Fruit fly (Drosophila melanogaster) whole organism, embryonic: ENCODE results near the gene CG12147.
A peak's percentile ranks its signal among the peaks of the same experiment; 100 is the strongest.

Experiments used
- Abd-B ChIP-seq: fragments of 200-800 bp; sonication (Bioruptor generic); optimal IDR thresholded peaks from 2 replicates; lab custom pipeline; 2018; ENCODE audit warnings: missing biosample characterization, mild to moderate bottlenecking, missing genetic modification characterization, moderate library complexity
- Atf6 ChIP-seq: fragments of 200-800 bp; sonication (Bioruptor generic); IDR thresholded peaks from 2 replicates; pipeline ENCODE4 v1.3.6; 2022; ENCODE audit warnings: missing biosample characterization, missing genetic modification characterization
- C15 ChIP-seq: fragments of 200-800 bp; sonication (Bioruptor generic); IDR thresholded peaks from 3 replicates; pipeline ENCODE4 v1.3.6; 2022; ENCODE audit warnings: missing biosample characterization, missing genetic modification characterization
- CG10431 ChIP-seq: fragments of 200-800 bp; sonication (Bioruptor generic); optimal IDR thresholded peaks from 3 replicates; lab custom pipeline; 2018; ENCODE audit warnings: missing biosample characterization, mild to moderate bottlenecking, missing genetic modification characterization
- CG10565 ChIP-seq: fragments of 200-800 bp; sonication (Bioruptor generic); optimal IDR thresholded peaks from 3 replicates; lab custom pipeline; 2016; ENCODE audit warnings: missing biosample characterization, mild to moderate bottlenecking, missing genetic modification characterization
- CG12391 ChIP-seq: fragments of 200-800 bp; sonication (Bioruptor generic); optimal IDR thresholded peaks from 3 replicates; lab custom pipeline; 2018; ENCODE audit warnings: missing biosample characterization, mild to moderate bottlenecking, missing genetic modification characterization, moderate library complexity
- CG12942 ChIP-seq: fragments of 200-800 bp; sonication (Bioruptor generic); optimal IDR thresholded peaks from 3 replicates; lab custom pipeline; 2016; ENCODE audit warnings: missing biosample characterization, missing genetic modification characterization
- CG1529 ChIP-seq: fragments of 200-800 bp; sonication (Bioruptor generic); optimal IDR thresholded peaks from 3 replicates; lab custom pipeline; 2018; ENCODE audit warnings: missing biosample characterization, missing genetic modification characterization
- CG1647 ChIP-seq: fragments of 200-800 bp; sonication (Bioruptor generic); optimal IDR thresholded peaks from 3 replicates; lab custom pipeline; 2016; ENCODE audit warnings: missing biosample characterization, missing genetic modification characterization
- CG16815 ChIP-seq: fragments of 200-800 bp; sonication (Bioruptor generic); optimal IDR thresholded peaks from 3 replicates; lab custom pipeline; 2017; ENCODE audit warnings: missing biosample characterization, mild to moderate bottlenecking, missing genetic modification characterization
- CG17829 ChIP-seq: fragments of 200-800 bp; optimal IDR thresholded peaks from 2 replicates; lab custom pipeline; 2019; ENCODE audit warnings: missing biosample characterization, mild to moderate bottlenecking, missing genetic modification characterization, moderate library complexity
- CG2120 ChIP-seq: fragments of 200-800 bp; sonication (Bioruptor generic); optimal IDR thresholded peaks from 3 replicates; lab custom pipeline; 2016; ENCODE audit warnings: missing biosample characterization, missing genetic modification characterization
- CG2875 ChIP-seq: fragments of 200-800 bp; sonication (Bioruptor generic); optimal IDR thresholded peaks from 2 replicates; lab custom pipeline; 2017; ENCODE audit warnings: missing biosample characterization, mild to moderate bottlenecking, missing genetic modification characterization, missing genetic modification reagents
- CG32532 ChIP-seq: fragments of 200-800 bp; sonication (Bioruptor generic); IDR thresholded peaks from 2 replicates; pipeline ENCODE4 v1.3.6; 2022; ENCODE audit warnings: missing biosample characterization, missing genetic modification characterization
- CG3726 ChIP-seq: fragments of 200-800 bp; sonication (Bioruptor generic); IDR thresholded peaks from 3 replicates; pipeline ENCODE4, ENCODE4 v1.3.6; 2022; ENCODE audit warnings: missing biosample characterization, missing genetic modification characterization
- CG4617 ChIP-seq: fragments of 200-800 bp; sonication (Bioruptor generic); optimal IDR thresholded peaks from 3 replicates; lab custom pipeline; 2016; ENCODE audit warnings: missing biosample characterization, missing genetic modification characterization, borderline replicate concordance
- CG5180 ChIP-seq: fragments of 200-800 bp; sonication (Bioruptor generic); optimal IDR thresholded peaks from 3 replicates; lab custom pipeline; 2017; ENCODE audit warnings: missing biosample characterization, missing genetic modification characterization, mild to moderate bottlenecking, moderate library complexity, missing genetic modification reagents
- CG6254 ChIP-seq: fragments of 200-800 bp; sonication (Bioruptor generic); optimal IDR thresholded peaks from 3 replicates; lab custom pipeline; 2017; ENCODE audit warnings: mild to moderate bottlenecking, missing biosample characterization, missing genetic modification reagents, missing genetic modification characterization
- CG9609 ChIP-seq: fragments of 200-800 bp; sonication (Bioruptor generic); optimal IDR thresholded peaks from 3 replicates; lab custom pipeline; 2016; ENCODE audit warnings: missing biosample characterization, missing genetic modification characterization
- CG9727 ChIP-seq: fragments of 200-800 bp; sonication (Bioruptor generic); optimal IDR thresholded peaks from 3 replicates; lab custom pipeline; 2017; ENCODE audit warnings: missing biosample characterization, mild to moderate bottlenecking, missing genetic modification characterization
- Camta ChIP-seq: fragments of 200-800 bp; sonication (Bioruptor generic); optimal IDR thresholded peaks from 2 replicates; lab custom pipeline; 2016; ENCODE audit warnings: missing biosample characterization, missing genetic modification characterization
- D19A ChIP-seq: fragments of 200-800 bp; optimal IDR thresholded peaks from 3 replicates; lab custom pipeline; 2019; ENCODE audit warnings: missing biosample characterization, mild to moderate bottlenecking, missing genetic modification characterization, moderate library complexity
- GATAe ChIP-seq: fragments of 200-800 bp; sonication (Bioruptor generic); conservative IDR thresholded peaks from 2 replicates; pipeline ENCODE4 v1.3.6; 2022; ENCODE audit warnings: missing biosample characterization, missing genetic modification characterization
- Hey ChIP-seq: fragments of 200-800 bp; sonication (Bioruptor generic); optimal IDR thresholded peaks from 3 replicates; lab custom pipeline; 2018; ENCODE audit warnings: missing biosample characterization, mild to moderate bottlenecking, missing genetic modification characterization
- Hr3 ChIP-seq: fragments of 200-800 bp; sonication (Bioruptor generic); optimal IDR thresholded peaks from 3 replicates; lab custom pipeline; 2016; ENCODE audit warnings: missing biosample characterization, missing genetic modification characterization
- Nf-YB ChIP-seq: fragments of 200-800 bp; sonication (Bioruptor generic); optimal IDR thresholded peaks from 3 replicates; lab custom pipeline; 2019; ENCODE audit warnings: missing biosample characterization, mild to moderate bottlenecking, missing genetic modification characterization, moderate library complexity
- Optix ChIP-seq: fragments of 200-800 bp; sonication (Bioruptor generic); IDR thresholded peaks from 3 replicates; pipeline ENCODE4 v1.3.6; 2022; ENCODE audit warnings: missing biosample characterization, missing genetic modification characterization
- Xrp1 ChIP-seq: fragments of 200-800 bp; sonication (Bioruptor generic); IDR thresholded peaks from 2 replicates; pipeline ENCODE4 v1.3.6; 2022; ENCODE audit warnings: missing biosample characterization, missing genetic modification characterization
- aop ChIP-seq: fragments of 200-800 bp; sonication (Bioruptor generic); IDR thresholded peaks from 2 replicates; pipeline ENCODE4 v1.3.6; 2022; ENCODE audit warnings: missing biosample characterization, missing genetic modification characterization
- bab2 ChIP-seq: fragments of 200-800 bp; sonication (Bioruptor generic); optimal IDR thresholded peaks from 2 replicates; lab custom pipeline; 2016; ENCODE audit warnings: missing biosample characterization, missing genetic modification characterization
- bsh ChIP-seq, 2 experiments: fragments of 200-800 bp; sonication (Bioruptor generic); optimal IDR thresholded peaks; 2 replicates each; lab custom pipeline; 2017 to 2018; ENCODE audit warnings: mild to moderate bottlenecking in 2 of 2, missing biosample characterization in 2 of 2, missing genetic modification characterization in 2 of 2, moderate library complexity in 1 of 2
- ci ChIP-seq: fragments of 200-800 bp; sonication (Bioruptor generic); IDR thresholded peaks from 3 replicates; pipeline ENCODE4 v1.3.6; 2022; ENCODE audit warnings: missing biosample characterization, missing genetic modification characterization
- corto ChIP-seq: fragments of 200-800 bp; sonication (Bioruptor generic); optimal IDR thresholded peaks from 2 replicates; lab custom pipeline; 2016; ENCODE audit warnings: missing biosample characterization, mild to moderate bottlenecking, missing genetic modification characterization, moderate library complexity
- croc ChIP-seq: fragments of 200-800 bp; sonication (Bioruptor generic); conservative IDR thresholded peaks from 3 replicates; pipeline ENCODE4 v1.3.6; 2022; ENCODE audit warnings: missing biosample characterization, missing genetic modification characterization
- dimm ChIP-seq: fragments of 200-800 bp; sonication (Bioruptor generic); IDR thresholded peaks from 2 replicates; pipeline ENCODE4 v1.3.6; 2022; ENCODE audit warnings: missing biosample characterization, missing genetic modification characterization
- ems ChIP-seq: fragments of 200-800 bp; sonication (Bioruptor generic); optimal IDR thresholded peaks from 3 replicates; lab custom pipeline; 2016; ENCODE audit warnings: missing biosample characterization, missing genetic modification characterization
- eve ChIP-seq, 2 experiments: fragments of >200 bp; optimal IDR thresholded peaks; 2 replicates each; lab custom pipeline; 2017; ENCODE audit warnings: missing biosample characterization in 2 of 2, missing genetic modification characterization in 2 of 2
- exex ChIP-seq: fragments of 200-800 bp; sonication (Bioruptor generic); optimal IDR thresholded peaks from 4 replicates; lab custom pipeline; 2018; ENCODE audit warnings: missing biosample characterization, mild to moderate bottlenecking, missing genetic modification characterization, moderate library complexity
- fu2 ChIP-seq: fragments of 200-800 bp; sonication (Bioruptor generic); optimal IDR thresholded peaks from 2 replicates; lab custom pipeline; 2016; ENCODE audit warnings: missing biosample characterization, missing genetic modification characterization
- gro ChIP-seq: fragments of 200-800 bp; sonication (Bioruptor generic); optimal IDR thresholded peaks from 2 replicates; lab custom pipeline; 2016; ENCODE audit warnings: missing biosample characterization, missing genetic modification characterization
- ham ChIP-seq: fragments of 200-800 bp; sonication (Bioruptor generic); IDR thresholded peaks from 2 replicates; pipeline ENCODE4 v1.3.6; 2022; ENCODE audit warnings: missing biosample characterization, missing genetic modification characterization
- hb ChIP-seq: fragments of 200-800 bp; sonication (Bioruptor generic); IDR thresholded peaks from 3 replicates; pipeline ENCODE4 v1.3.6; 2022; ENCODE audit warnings: missing biosample characterization, missing genetic modification characterization; ENCODE audit not compliant: partially characterized antibody
- inv ChIP-seq: fragments of 200-800 bp; sonication (Bioruptor generic); IDR thresholded peaks from 2 replicates; pipeline ENCODE4 v1.3.6; 2022; ENCODE audit warnings: missing biosample characterization, missing genetic modification characterization; ENCODE audit not compliant: partially characterized antibody
- nerfin-1 ChIP-seq: fragments of 200-800 bp; sonication (Bioruptor generic); optimal IDR thresholded peaks from 3 replicates; lab custom pipeline; 2019; ENCODE audit warnings: missing biosample characterization, mild to moderate bottlenecking, missing genetic modification characterization, moderate library complexity
- odd ChIP-seq: fragments of 200-800 bp; sonication (Bioruptor generic); optimal IDR thresholded peaks from 2 replicates; lab custom pipeline; 2017; ENCODE audit warnings: missing biosample characterization, mild to moderate bottlenecking, missing genetic modification characterization
- pb ChIP-seq: fragments of 200-800 bp; sonication (Bioruptor generic); optimal IDR thresholded peaks from 3 replicates; lab custom pipeline; 2016; ENCODE audit warnings: missing biosample characterization, missing genetic modification characterization
- pho ChIP-seq: fragments of 200-800 bp; sonication (Bioruptor generic); optimal IDR thresholded peaks from 2 replicates; lab custom pipeline; 2016; ENCODE audit warnings: missing biosample characterization, missing genetic modification characterization
- sim ChIP-seq: fragments of 200-800 bp; sonication (Bioruptor generic); IDR thresholded peaks from 2 replicates; pipeline ENCODE4 v1.3.6; 2022; ENCODE audit warnings: missing biosample characterization, missing genetic modification characterization
- so ChIP-seq: fragments of 200-800 bp; sonication (Bioruptor generic); IDR thresholded peaks from 3 replicates; pipeline ENCODE4 v1.3.6; 2022; ENCODE audit warnings: missing biosample characterization, missing genetic modification characterization
- tup ChIP-seq: fragments of 200-800 bp; sonication (Bioruptor generic); optimal IDR thresholded peaks from 2 replicates; lab custom pipeline; 2016; ENCODE audit warnings: missing biosample characterization, mild to moderate bottlenecking, missing genetic modification characterization, moderate library complexity
- tx ChIP-seq: fragments of 200-800 bp; sonication (Bioruptor generic); optimal IDR thresholded peaks from 2 replicates; lab custom pipeline; 2016; ENCODE audit warnings: missing biosample characterization, missing genetic modification characterization
- z ChIP-seq: fragments of 200-800 bp; sonication (Bioruptor generic); IDR thresholded peaks from 3 replicates; pipeline ENCODE4 v1.3.6; 2022; ENCODE audit warnings: missing biosample characterization, missing genetic modification characterization

Gene CG12147

dm6 chr3R:5474551-5474950 lies 47.5 kb upstream of the CG12147 start, which contains the start of the genes CG45100, HDAC3 and Hcs (continued):
- no peak for TF ChIP-seq CG5180 (GFP tag; lab: Kevin White, UChicago)
- TF ChIP-seq GATAe (GFP tag; lab: Robert Waterston, UW) = 0 out of 2 replicates have a peak, but pooled peaks have one; percentile 34
- TF ChIP-seq aop (GFP tag; lab: Robert Waterston, UW) = no peak
- TF ChIP-seq bsh (GFP tag; optimal IDR thresholded peaks at IDR 0.05; lab: Kevin White, UChicago) = no peak
- no peak for TF ChIP-seq sim
- TF ChIP-seq hb (GFP tag; lab: Robert Waterston, UW) = peak; percentile 87
- TF ChIP-seq exex (tag; lab: Kevin White, UChicago) = no peak
- peak; percentile 60 for TF ChIP-seq fu2 (GFP tag; lab: Kevin White, UChicago)
- TF ChIP-seq CG16815 = no peak
- TF ChIP-seq CG1647 (GFP tag; lab: Kevin White, UChicago) = no peak
- peak; percentile 64 for TF ChIP-seq CG4617 (GFP tag; lab: Kevin White, UChicago)
- no peak for TF ChIP-seq z (GFP tag; lab: Robert Waterston, UW)
- TF ChIP-seq tx (GFP tag; lab: Kevin White, UChicago) = peak; percentile 33
- peak; percentile 12 for TF ChIP-seq CG17829
- TF ChIP-seq pb (GFP tag; lab: Kevin White, UChicago) = no peak
- no peak for TF ChIP-seq CG10431 (GFP tag; lab: Kevin White, UChicago)
- TF ChIP-seq CG9609 = peak; percentile 44
- no peak for TF ChIP-seq CG2875
- TF ChIP-seq pho (GFP tag; lab: Kevin White, UChicago) = peak; percentile 62
- peak; percentile 91 for TF ChIP-seq inv (GFP tag; lab: Robert Waterston, UW)
- TF ChIP-seq ems = peak; percentile 50
- no peak for TF ChIP-seq CG3726 (GFP tag; lab: Robert Waterston, UW)
- no peak for TF ChIP-seq C15 (GFP tag; lab: Robert Waterston, UW)
- TF ChIP-seq CG9727 (GFP tag; lab: Kevin White, UChicago) = peak; percentile 39
- TF ChIP-seq D19A = no peak
- TF ChIP-seq Xrp1 (GFP tag; lab: Robert Waterston, UW) = peak; percentile 40
- no peak for TF ChIP-seq Nf-YB (GFP tag; lab: Kevin White, UChicago)
- no peak for TF ChIP-seq Optix (GFP tag; lab: Robert Waterston, UW)
- peak; percentile 17 for TF ChIP-seq bab2
- no peak for TF ChIP-seq ham (GFP tag; lab: Robert Waterston, UW)
- TF ChIP-seq CG12942 = peak; percentile 34
- TF ChIP-seq Hey = no peak
- TF ChIP-seq CG10565 (GFP tag; lab: Kevin White, UChicago) = no peak
- no peak for TF ChIP-seq ci (GFP tag; lab: Robert Waterston, UW)
- no peak for TF ChIP-seq dimm (GFP tag; lab: Robert Waterston, UW)
- peak; percentile 58 for TF ChIP-seq CG12391 (tag; lab: Kevin White, UChicago)
- no peak for TF ChIP-seq Atf6 (GFP tag; lab: Robert Waterston, UW)
- peak; percentile 82 for TF ChIP-seq CG2120 (GFP tag; lab: Kevin White, UChicago)
- no peak for TF ChIP-seq croc (GFP tag; lab: Robert Waterston, UW)
- TF ChIP-seq Hr3 (GFP tag; lab: Kevin White, UChicago) = peak; percentile 47
- no peak for TF ChIP-seq tup (GFP tag; lab: Kevin White, UChicago)
- no peak for TF ChIP-seq odd (GFP tag; lab: Kevin White, UChicago)
- TF ChIP-seq corto = no peak
- TF ChIP-seq CG6254 (GFP tag; lab: Kevin White, UChicago) = no peak
- peak; percentile 43 for TF ChIP-seq Camta (GFP tag; lab: Kevin White, UChicago)
- no peak for TF ChIP-seq gro
- peak in 1 of 2 experiments; percentile 1 for TF ChIP-seq eve (GFP tag; optimal IDR thresholded peaks at IDR 0.05; lab: Kevin White, UChicago)
- peak; percentile 67 for TF ChIP-seq CG32532 (GFP tag; lab: Robert Waterston, UW)
- TF ChIP-seq Abd-B (GFP tag; lab: Kevin White, UChicago) = peak; percentile 75
- TF ChIP-seq nerfin-1 (tag; lab: Kevin White, UChicago) = no peak
- no peak for TF ChIP-seq so
- TF ChIP-seq CG1529 (GFP tag; lab: Kevin White, UChicago) = no peak
